Fruit fly (Drosophila melanogaster): Measurements from ENCODE around the gene hzg.

hzg gene

dm6 chr3L:16021064-16021683 is 16.6 kb upstream of the hzg start (continued):
- TF ChIP-seq exex (tag; optimal IDR thresholded peaks at IDR 0.05) (no peak), nmo (GFP tag; optimal IDR thresholded peaks at IDR 0.05) (peak; percentile 67), gt (GFP tag; IDR thresholded peaks at IDR 0.05) (no peak), Vsx1 (GFP tag; optimal IDR thresholded peaks at IDR 0.05) (no peak), CG11695 (GFP tag; IDR thresholded peaks at IDR 0.05) (no peak), prd (optimal IDR thresholded peaks at IDR 0.05) (no peak), prd (GFP tag; IDR thresholded peaks at IDR 0.05) (peak; percentile 87), Neu2 (GFP tag; optimal IDR thresholded peaks at IDR 0.05; ENCODE audit: borderline replicate concordance) (no peak), C15 (GFP tag; IDR thresholded peaks at IDR 0.05) (no peak), CG15073 (GFP tag; optimal IDR thresholded peaks at IDR 0.05) (peak; percentile 41), CG11093 (GFP tag; IDR thresholded peaks at IDR 0.05) (no peak), CG12659 (GFP tag; optimal IDR thresholded peaks at IDR 0.05) (no peak), CG9609 (GFP tag; optimal IDR thresholded peaks at IDR 0.05) (peak; percentile 4), Opbp (GFP tag; IDR thresholded peaks at IDR 0.05; ENCODE audit: partially characterized antibody) (no peak), gsb-n (tag; optimal IDR thresholded peaks at IDR 0.05) (peak; percentile 72), Abd-B (GFP tag; optimal IDR thresholded peaks at IDR 0.05) (peak; percentile 27), kah (GFP tag; optimal IDR thresholded peaks at IDR 0.05) (no peak), CG3838 (GFP tag; optimal IDR thresholded peaks at IDR 0.05) (no peak), Dll (GFP tag; IDR thresholded peaks at IDR 0.05; ENCODE audit: partially characterized antibody) (no peak), E2f2 (GFP tag; IDR thresholded peaks at IDR 0.05) (peak; percentile 18; the same call in 1 of the 2 replicates), Poxn (GFP tag; IDR thresholded peaks at IDR 0.05) (no peak), PHDP (tag; optimal IDR thresholded peaks at IDR 0.05) (no peak), Hr3 (GFP tag; optimal IDR thresholded peaks at IDR 0.05) (peak; percentile 21), gce (GFP tag; IDR thresholded peaks at IDR 0.05) (0 out of 3 replicates have a peak, but pooled peaks have one; percentile 56), Asciz (GFP tag; optimal IDR thresholded peaks at IDR 0.05) (no peak), hb (GFP tag; IDR thresholded peaks at IDR 0.05; ENCODE audit: partially characterized antibody) (no peak), usp (GFP tag; optimal IDR thresholded peaks at IDR 0.05) (no peak), Deaf1 (tag; optimal IDR thresholded peaks at IDR 0.05) (no peak), CG18476 (GFP tag; optimal IDR thresholded peaks at IDR 0.05) (no peak), Dek (tag; optimal IDR thresholded peaks at IDR 0.05) (no peak), CG3726 (GFP tag; IDR thresholded peaks at IDR 0.05) (0 out of 3 replicates have a peak, but pooled peaks have one; percentile 8), onecut (GFP tag; IDR thresholded peaks at IDR 0.05) (peak; percentile 27; the same call in 1 of the 2 replicates), Six4 (GFP tag; optimal IDR thresholded peaks at IDR 0.05) (peak; percentile 57), lola (GFP tag; optimal IDR thresholded peaks at IDR 0.05) (peak in 1 of 3 experiments; percentile 80), CG14710 (tag; optimal IDR thresholded peaks at IDR 0.05) (peak; percentile 82), CG13123 (GFP tag; optimal IDR thresholded peaks at IDR 0.05) (no peak), CG2202 (tag; optimal IDR thresholded peaks at IDR 0.05) (peak; percentile 66), Antp (GFP tag; optimal IDR thresholded peaks at IDR 0.05) (peak; percentile 42), CG15269 (tag; optimal IDR thresholded peaks at IDR 0.05) (no peak), luna (GFP tag; optimal IDR thresholded peaks at IDR 0.05) (no peak), ems (GFP tag; optimal IDR thresholded peaks at IDR 0.05) (no peak), CG7271 (tag; optimal IDR thresholded peaks at IDR 0.05) (peak; percentile 4), ci (GFP tag; IDR thresholded peaks at IDR 0.05) (peak; percentile 73), CG6791 (GFP tag; IDR thresholded peaks at IDR 0.05; ENCODE audit: partially characterized antibody) (no peak), Xrp1 (GFP tag; IDR thresholded peaks at IDR 0.05) (peak; percentile 85), CG4360 (GFP tag; IDR thresholded peaks at IDR 0.05) (no peak), pfk (GFP tag; optimal IDR thresholded peaks at IDR 0.05) (no peak), Stat92E (GFP tag; optimal IDR thresholded peaks at IDR 0.05) (no peak), crp (GFP tag; optimal IDR thresholded peaks at IDR 0.05) (no peak)
